Fruit fly (Drosophila melanogaster) whole organism, embryonic: Measurements from ENCODE around the gene CG42699.

Experiments used
- Aef1 ChIP-seq: fragments of 200-800 bp; sonication (Bioruptor generic); IDR thresholded peaks from 3 replicates; pipeline ENCODE4 v1.3.6; 2022; ENCODE audit warnings: missing biosample characterization, missing genetic modification characterization
- C15 ChIP-seq: fragments of 200-800 bp; sonication (Bioruptor generic); IDR thresholded peaks from 3 replicates; pipeline ENCODE4 v1.3.6; 2022; ENCODE audit warnings: missing biosample characterization, missing genetic modification characterization
- CG10209 ChIP-seq: fragments of 200-800 bp; sonication (Bioruptor generic); optimal IDR thresholded peaks from 3 replicates; lab custom pipeline; 2017; ENCODE audit warnings: missing biosample characterization, mild to moderate bottlenecking, missing genetic modification characterization, missing genetic modification reagents
- CG13296 ChIP-seq: fragments of 200-800 bp; sonication (Bioruptor generic); optimal IDR thresholded peaks from 3 replicates; lab custom pipeline; 2018; ENCODE audit warnings: missing biosample characterization, mild to moderate bottlenecking, missing genetic modification characterization
- CG15514 ChIP-seq: fragments of 200-800 bp; sonication (Bioruptor generic); optimal IDR thresholded peaks from 3 replicates; lab custom pipeline; 2017; ENCODE audit warnings: missing biosample characterization, missing genetic modification characterization, mild to moderate bottlenecking, moderate library complexity, missing genetic modification reagents
- CG15696 ChIP-seq: fragments of 200-800 bp; sonication (Bioruptor generic); optimal IDR thresholded peaks from 2 replicates; lab custom pipeline; 2019; ENCODE audit warnings: missing biosample characterization, mild to moderate bottlenecking, missing genetic modification characterization, moderate library complexity
- CG16815 ChIP-seq: fragments of 200-800 bp; sonication (Bioruptor generic); optimal IDR thresholded peaks from 3 replicates; lab custom pipeline; 2017; ENCODE audit warnings: missing biosample characterization, mild to moderate bottlenecking, missing genetic modification characterization
- CG18619 ChIP-seq: fragments of 200-800 bp; sonication (Bioruptor generic); optimal IDR thresholded peaks from 3 replicates; lab custom pipeline; 2017; ENCODE audit warnings: missing biosample characterization, mild to moderate bottlenecking, missing genetic modification characterization
- CG18764 ChIP-seq: fragments of 200-800 bp; sonication (Bioruptor generic); optimal IDR thresholded peaks from 3 replicates; lab custom pipeline; 2016; ENCODE audit warnings: missing biosample characterization, missing genetic modification characterization
- CG2199 ChIP-seq: fragments of 200-800 bp; sonication (Bioruptor generic); IDR thresholded peaks from 3 replicates; pipeline ENCODE4 v1.3.6; 2022; ENCODE audit warnings: missing biosample characterization, missing genetic modification characterization
- CG30020 ChIP-seq: fragments of 200-800 bp; optimal IDR thresholded peaks from 2 replicates; lab custom pipeline; 2019; ENCODE audit warnings: missing biosample characterization, mild to moderate bottlenecking, missing genetic modification characterization, moderate library complexity
- CG3065 ChIP-seq: fragments of 200-800 bp; sonication (Bioruptor generic); optimal IDR thresholded peaks from 2 replicates; lab custom pipeline; 2016; ENCODE audit warnings: missing biosample characterization, missing genetic modification characterization
- CG31441 ChIP-seq: fragments of 200-800 bp; sonication (Bioruptor generic); IDR thresholded peaks from 2 replicates; pipeline ENCODE4 v1.3.6; 2022; ENCODE audit warnings: missing biosample characterization, missing genetic modification characterization
- CG33213 ChIP-seq: fragments of 200-800 bp; sonication (Bioruptor generic); optimal IDR thresholded peaks from 3 replicates; lab custom pipeline; 2016; ENCODE audit warnings: missing biosample characterization, missing genetic modification characterization
- CG34224 ChIP-seq: fragments of 200-800 bp; sonication (Bioruptor generic); IDR thresholded peaks from 3 replicates; pipeline ENCODE4 v1.3.6; 2022; ENCODE audit warnings: missing biosample characterization, missing genetic modification characterization; ENCODE audit not compliant: partially characterized antibody
- CG3847 ChIP-seq: fragments of 200-800 bp; sonication (Bioruptor generic); IDR thresholded peaks from 2 replicates; pipeline ENCODE4 v1.3.6; 2022; ENCODE audit warnings: missing biosample characterization, missing genetic modification characterization
- CG4820 ChIP-seq: fragments of 200-800 bp; sonication (Bioruptor generic); optimal IDR thresholded peaks from 3 replicates; lab custom pipeline; 2016; ENCODE audit warnings: missing biosample characterization, missing genetic modification characterization
- CG9932 ChIP-seq: fragments of 200-800 bp; sonication (Bioruptor generic); IDR thresholded peaks from 2 replicates; pipeline ENCODE4 v1.3.6; 2022; ENCODE audit warnings: missing biosample characterization, missing genetic modification characterization
- Dbx ChIP-seq: fragments of 200-800 bp; sonication (Bioruptor generic); IDR thresholded peaks from 3 replicates; pipeline ENCODE4 v1.3.6; 2022; ENCODE audit warnings: missing biosample characterization, missing genetic modification characterization
- Dll ChIP-seq: fragments of 200-800 bp; sonication (Bioruptor generic); IDR thresholded peaks from 4 replicates; pipeline ENCODE4 v1.3.6; 2022; ENCODE audit warnings: missing biosample characterization, missing genetic modification characterization; ENCODE audit not compliant: partially characterized antibody
- Fer3 ChIP-seq: fragments of 200-800 bp; sonication (Bioruptor generic); optimal IDR thresholded peaks from 2 replicates; lab custom pipeline; 2018; ENCODE audit warnings: missing biosample characterization, mild to moderate bottlenecking, missing genetic modification characterization, moderate library complexity
- HLH54F ChIP-seq: fragments of 200-800 bp; sonication (Bioruptor generic); optimal IDR thresholded peaks from 3 replicates; lab custom pipeline; 2016; ENCODE audit warnings: missing biosample characterization, missing genetic modification characterization
- NC2α ChIP-seq: fragments of 200-800 bp; sonication (Bioruptor generic); optimal IDR thresholded peaks from 2 replicates; lab custom pipeline; 2016; ENCODE audit warnings: missing biosample characterization, missing genetic modification characterization
- NFAT ChIP-seq: fragments of 200-800 bp; sonication (Bioruptor generic); IDR thresholded peaks from 2 replicates; pipeline ENCODE4 v1.3.6; 2022; ENCODE audit warnings: missing biosample characterization, missing genetic modification characterization
- Stat92E ChIP-seq, 3 experiments: fragments of >200 bp in 2 of 3; fragments of 200-800 bp in 1 of 3; sonication (Bioruptor generic) in 1 of 3; optimal IDR thresholded peaks; 2 replicates each; lab custom pipeline; 2017 to 2019; ENCODE audit warnings: missing biosample characterization in 3 of 3, missing genetic modification characterization in 3 of 3, mild to moderate bottlenecking in 1 of 3, moderate library complexity in 1 of 3
- abd-A ChIP-seq: fragments of 200-800 bp; sonication (Bioruptor generic); optimal IDR thresholded peaks from 3 replicates; lab custom pipeline; 2019; ENCODE audit warnings: missing biosample characterization, mild to moderate bottlenecking, missing genetic modification characterization, moderate library complexity
- ac ChIP-seq: fragments of 200-800 bp; sonication (Bioruptor generic); optimal IDR thresholded peaks from 3 replicates; lab custom pipeline; 2017; ENCODE audit warnings: missing biosample characterization, mild to moderate bottlenecking, missing genetic modification characterization
- caup ChIP-seq: fragments of 200-800 bp; sonication (Bioruptor generic); optimal IDR thresholded peaks from 3 replicates; lab custom pipeline; 2017; ENCODE audit warnings: missing biosample characterization, mild to moderate bottlenecking, missing genetic modification characterization, moderate library complexity; ENCODE audit not compliant: severe bottlenecking
- cwo ChIP-seq: fragments of 200-800 bp; sonication (Bioruptor generic); optimal IDR thresholded peaks from 3 replicates; lab custom pipeline; 2017; ENCODE audit warnings: missing biosample characterization, missing genetic modification characterization, mild to moderate bottlenecking, moderate library complexity, missing genetic modification reagents
- dan ChIP-seq: fragments of 200-800 bp; sonication (Bioruptor generic); IDR thresholded peaks from 2 replicates; pipeline ENCODE4 v1.3.6; 2022; ENCODE audit warnings: missing biosample characterization, missing genetic modification characterization
- esg ChIP-seq: fragments of 200-800 bp; sonication (Bioruptor generic); conservative IDR thresholded peaks from 2 replicates; pipeline ENCODE4 v1.3.6; 2022; ENCODE audit warnings: missing biosample characterization, missing genetic modification characterization
- ewg ChIP-seq: fragments of 200-800 bp; sonication (Bioruptor generic); optimal IDR thresholded peaks from 3 replicates; lab custom pipeline; 2017; ENCODE audit warnings: mild to moderate bottlenecking, missing biosample characterization, missing genetic modification reagents, missing genetic modification characterization
- jing ChIP-seq: fragments of 200-800 bp; sonication (Bioruptor generic); optimal IDR thresholded peaks from 2 replicates; lab custom pipeline; 2018; ENCODE audit warnings: missing biosample characterization, mild to moderate bottlenecking, missing genetic modification characterization
- kah ChIP-seq: fragments of 200-800 bp; sonication (Bioruptor generic); optimal IDR thresholded peaks from 2 replicates; lab custom pipeline; 2018; ENCODE audit warnings: missing biosample characterization, mild to moderate bottlenecking, missing genetic modification characterization
- ken ChIP-seq: fragments of 200-800 bp; sonication (Bioruptor generic); IDR thresholded peaks from 3 replicates; pipeline ENCODE4 v1.3.6; 2022; ENCODE audit warnings: missing biosample characterization, missing genetic modification characterization
- lab ChIP-seq: fragments of 200-800 bp; sonication (Bioruptor generic); optimal IDR thresholded peaks from 3 replicates; lab custom pipeline; 2017; ENCODE audit warnings: missing biosample characterization, missing genetic modification characterization, mild to moderate bottlenecking, moderate library complexity, missing genetic modification reagents
- mirr ChIP-seq: fragments of 200-800 bp; sonication (Bioruptor generic); optimal IDR thresholded peaks from 3 replicates; lab custom pipeline; 2018; ENCODE audit warnings: missing biosample characterization, mild to moderate bottlenecking, missing genetic modification characterization
- nerfin-2 ChIP-seq: fragments of 200-800 bp; sonication (Bioruptor generic); IDR thresholded peaks from 2 replicates; pipeline ENCODE4 v1.3.6; 2022; ENCODE audit warnings: missing biosample characterization, missing genetic modification characterization; ENCODE audit not compliant: partially characterized antibody
- peb ChIP-seq: fragments of 200-800 bp; sonication (Bioruptor generic); IDR thresholded peaks from 2 replicates; pipeline ENCODE4 v1.3.6; 2022; ENCODE audit warnings: missing biosample characterization, missing genetic modification characterization
- pfk ChIP-seq: fragments of 200-800 bp; sonication (Bioruptor generic); optimal IDR thresholded peaks from 2 replicates; lab custom pipeline; 2018; ENCODE audit warnings: missing biosample characterization, mild to moderate bottlenecking, missing genetic modification characterization, moderate library complexity
- prd ChIP-seq, 3 experiments: fragments of >200 bp in 2 of 3; fragments of 200-800 bp in 1 of 3; sonication (Bioruptor generic) in 1 of 3; optimal IDR thresholded peaks in 2 of 3; IDR thresholded peaks in 1 of 3; 2 replicates in 2 of 3; 3 replicates in 1 of 3; pipeline versions ENCODE4 v1.3.6 to Lab custom; 2017 to 2022; ENCODE audit warnings: missing biosample characterization in 1 of 3, missing genetic modification characterization in 1 of 3
- ranshi ChIP-seq: fragments of 200-800 bp; sonication (Bioruptor generic); IDR thresholded peaks from 2 replicates; pipeline ENCODE4 v1.3.6; 2022; ENCODE audit warnings: missing biosample characterization, missing genetic modification characterization
- seq ChIP-seq: fragments of 200-800 bp; sonication (Bioruptor generic); IDR thresholded peaks from 2 replicates; pipeline ENCODE4 v1.3.6; 2022; ENCODE audit warnings: missing biosample characterization, missing genetic modification characterization
- sr ChIP-seq: fragments of 200-800 bp; sonication (Bioruptor generic); IDR thresholded peaks from 3 replicates; pipeline ENCODE4 v1.3.6; 2022; ENCODE audit warnings: missing biosample characterization, missing genetic modification characterization
- tna ChIP-seq: fragments of 200-800 bp; sonication (Bioruptor generic); IDR thresholded peaks from 2 replicates; pipeline ENCODE4 v1.3.6; 2022; ENCODE audit warnings: missing biosample characterization, missing genetic modification characterization; ENCODE audit not compliant: partially characterized antibody
- unpg ChIP-seq: fragments of 200-800 bp; sonication (Bioruptor generic); optimal IDR thresholded peaks from 3 replicates; lab custom pipeline; 2018; ENCODE audit warnings: missing biosample characterization, mild to moderate bottlenecking, missing genetic modification characterization, moderate library complexity

The CG42699 gene

dm6 chrX:5735268-5735941, 28.9 kb upstream of the CG42699 start (continued):
- TF ChIP-seq jing, result peak; percentile 51
- TF ChIP-seq CG15696, result peak; percentile 9

dm6 chrX:5737157-5737556, 27.2 kb upstream of the CG42699 start:
- TF ChIP-seq seq (GFP tag; lab: Robert Waterston, UW) (peak; percentile 35; the same call in 1 of the 2 replicates), dan (no peak), abd-A (tag; lab: Kevin White, UChicago) (peak; percentile 8), nerfin-2 (GFP tag; lab: Robert Waterston, UW) (no peak), CG18619 (GFP tag; lab: Kevin White, UChicago) (no peak), CG30020 (tag; lab: Kevin White, UChicago) (no peak), pfk (GFP tag; lab: Kevin White, UChicago) (peak; percentile 33), ken (GFP tag; lab: Robert Waterston, UW) (0 out of 3 replicates have a peak, but pooled peaks have one; percentile 32), kah (GFP tag; lab: Kevin White, UChicago) (no peak), CG3847 (GFP tag; lab: Robert Waterston, UW) (peak; percentile 22; the same call in 1 of the 2 replicates), cwo (peak; percentile 62), Stat92E (GFP tag; optimal IDR thresholded peaks at IDR 0.05; lab: Kevin White, UChicago) (no peak), caup (peak; percentile 20), ranshi (GFP tag; lab: Robert Waterston, UW) (0 out of 2 replicates have a peak, but pooled peaks have one; percentile 34), CG18764 (GFP tag; lab: Kevin White, UChicago) (no peak), CG15514 (GFP tag; lab: Kevin White, UChicago) (peak; percentile 35), esg (GFP tag; lab: Robert Waterston, UW) (0 out of 2 replicates have a peak, but pooled peaks have one; percentile 14), CG31441 (GFP tag; lab: Robert Waterston, UW) (no peak), tna (no peak), ewg (GFP tag; lab: Kevin White, UChicago) (peak; percentile 34), ac (GFP tag; lab: Kevin White, UChicago) (no peak), CG34224 (no peak), Fer3 (tag; lab: Kevin White, UChicago) (no peak), NC2α (no peak), peb (GFP tag; lab: Robert Waterston, UW) (no peak), unpg (GFP tag; lab: Kevin White, UChicago) (peak; percentile 7), NFAT (GFP tag; lab: Robert Waterston, UW) (0 out of 2 replicates have a peak, but pooled peaks have one; percentile 19), Dll (GFP tag; lab: Robert Waterston, UW) (no peak), lab (GFP tag; lab: Kevin White, UChicago) (peak; percentile 44), prd (optimal IDR thresholded peaks at IDR 0.05; lab: Kevin White, UChicago) (no peak), prd (GFP tag; IDR thresholded peaks at IDR 0.05; lab: Robert Waterston, UW) (peak; percentile 37; the same call in 1 of the 3 replicates), CG2199 (GFP tag; lab: Robert Waterston, UW) (no peak), Dbx (GFP tag; lab: Robert Waterston, UW) (peak; percentile 69), mirr (no peak), CG3065 (peak; percentile 30), CG16815 (peak; percentile 13), sr (GFP tag; lab: Robert Waterston, UW) (peak; percentile 82; the same call in 2 of the 3 replicates), CG9932 (peak; percentile 57), HLH54F (no peak), CG4820 (GFP tag; lab: Kevin White, UChicago) (no peak), CG10209 (GFP tag; lab: Kevin White, UChicago) (peak; percentile 21), Aef1 (GFP tag; lab: Robert Waterston, UW) (peak; percentile 36; the same call in 1 of the 3 replicates), C15 (GFP tag; lab: Robert Waterston, UW) (no peak), CG33213 (GFP tag; lab: Kevin White, UChicago) (no peak), CG13296 (no peak)
